Fruit fly (Drosophila melanogaster) whole organism, embryonic: ENCODE results near the gene uif.

Experiments used
- Asciz ChIP-seq: fragments of 200-800 bp; sonication (Bioruptor generic); optimal IDR thresholded peaks from 2 replicates; lab custom pipeline; 2017; ENCODE audit warnings: missing biosample characterization, mild to moderate bottlenecking, missing genetic modification characterization, missing genetic modification reagents
- Atf-2 ChIP-seq: fragments of 200-800 bp; sonication (Bioruptor generic); optimal IDR thresholded peaks from 2 replicates; lab custom pipeline; 2016; ENCODE audit warnings: missing biosample characterization, missing genetic modification characterization
- C15 ChIP-seq: fragments of 200-800 bp; sonication (Bioruptor generic); IDR thresholded peaks from 3 replicates; pipeline ENCODE4 v1.3.6; 2022; ENCODE audit warnings: missing biosample characterization, missing genetic modification characterization
- CG10431 ChIP-seq: fragments of 200-800 bp; sonication (Bioruptor generic); optimal IDR thresholded peaks from 3 replicates; lab custom pipeline; 2018; ENCODE audit warnings: missing biosample characterization, mild to moderate bottlenecking, missing genetic modification characterization
- CG10462 ChIP-seq: fragments of 200-800 bp; sonication (Bioruptor generic); optimal IDR thresholded peaks from 2 replicates; lab custom pipeline; 2016; ENCODE audit warnings: missing biosample characterization, missing genetic modification characterization
- CG10654 ChIP-seq: fragments of 200-800 bp; sonication (Bioruptor generic); optimal IDR thresholded peaks from 2 replicates; lab custom pipeline; 2016; ENCODE audit warnings: missing biosample characterization, missing genetic modification characterization
- CG12942 ChIP-seq: fragments of 200-800 bp; sonication (Bioruptor generic); optimal IDR thresholded peaks from 3 replicates; lab custom pipeline; 2016; ENCODE audit warnings: missing biosample characterization, missing genetic modification characterization
- CG13123 ChIP-seq: fragments of 200-800 bp; sonication (Bioruptor generic); optimal IDR thresholded peaks from 2 replicates; lab custom pipeline; 2016; ENCODE audit warnings: missing biosample characterization, missing genetic modification characterization
- CG14860 ChIP-seq: fragments of 200-800 bp; sonication (Bioruptor generic); IDR thresholded peaks from 3 replicates; pipeline ENCODE4 v1.3.6; 2022; ENCODE audit warnings: missing biosample characterization, missing genetic modification characterization; ENCODE audit not compliant: partially characterized antibody
- CG1603 ChIP-seq: fragments of 200-800 bp; sonication (Bioruptor generic); optimal IDR thresholded peaks from 2 replicates; lab custom pipeline; 2019; ENCODE audit warnings: missing biosample characterization, mild to moderate bottlenecking, missing genetic modification characterization, moderate library complexity
- CG2116 ChIP-seq: fragments of 200-800 bp; sonication (Bioruptor generic); optimal IDR thresholded peaks from 3 replicates; lab custom pipeline; 2018; ENCODE audit warnings: missing biosample characterization, mild to moderate bottlenecking, missing genetic modification characterization
- CG2889 ChIP-seq: fragments of 200-800 bp; sonication (Bioruptor generic); IDR thresholded peaks from 3 replicates; pipeline ENCODE4 v1.3.6; 2022; ENCODE audit warnings: missing biosample characterization, missing genetic modification characterization
- CG4854 ChIP-seq: fragments of 200-800 bp; sonication (Bioruptor generic); optimal IDR thresholded peaks from 2 replicates; lab custom pipeline; 2016; ENCODE audit warnings: missing biosample characterization, missing genetic modification characterization, inconsistent platforms
- CG6683 ChIP-seq: fragments of 200-800 bp; sonication (Bioruptor generic); optimal IDR thresholded peaks from 2 replicates; lab custom pipeline; 2017; ENCODE audit warnings: missing biosample characterization, mild to moderate bottlenecking, missing genetic modification characterization, missing genetic modification reagents
- CG6813 ChIP-seq: fragments of 200-800 bp; sonication (Bioruptor generic); optimal IDR thresholded peaks from 2 replicates; lab custom pipeline; 2017; ENCODE audit warnings: missing biosample characterization, missing genetic modification characterization, mild to moderate bottlenecking, moderate library complexity, missing genetic modification reagents
- CG9609 ChIP-seq: fragments of 200-800 bp; sonication (Bioruptor generic); optimal IDR thresholded peaks from 3 replicates; lab custom pipeline; 2016; ENCODE audit warnings: missing biosample characterization, missing genetic modification characterization
- CHES-1-like ChIP-seq: fragments of 200-800 bp; sonication (Bioruptor generic); optimal IDR thresholded peaks from 2 replicates; lab custom pipeline; 2016; ENCODE audit warnings: missing biosample characterization, missing genetic modification characterization
- Dad ChIP-seq: fragments of 200-800 bp; sonication (Bioruptor generic); optimal IDR thresholded peaks from 3 replicates; lab custom pipeline; 2016; ENCODE audit warnings: missing biosample characterization, missing genetic modification characterization
- Dp ChIP-seq: fragments of 200-800 bp; sonication (Bioruptor generic); optimal IDR thresholded peaks from 2 replicates; lab custom pipeline; 2018; ENCODE audit warnings: missing biosample characterization, mild to moderate bottlenecking, missing genetic modification characterization, moderate library complexity
- E2f1 ChIP-seq: fragments of 200-800 bp; sonication (Bioruptor generic); IDR thresholded peaks from 2 replicates; pipeline ENCODE4 v1.3.6; 2022; ENCODE audit warnings: missing biosample characterization, missing genetic modification characterization
- HLH3B ChIP-seq: fragments of 200-800 bp; sonication (Bioruptor generic); IDR thresholded peaks from 2 replicates; pipeline ENCODE4 v1.3.6; 2022; ENCODE audit warnings: missing biosample characterization, missing genetic modification characterization
- HLH4C ChIP-seq: fragments of 200-800 bp; sonication (Bioruptor generic); IDR thresholded peaks from 3 replicates; pipeline ENCODE4 v1.3.6; 2022; ENCODE audit warnings: missing biosample characterization, missing genetic modification characterization; ENCODE audit not compliant: partially characterized antibody
- MBD-R2 ChIP-seq: fragments of 200-800 bp; sonication (Bioruptor generic); IDR thresholded peaks from 2 replicates; pipeline ENCODE4 v1.3.6; 2022; ENCODE audit warnings: missing biosample characterization, missing genetic modification characterization
- Max ChIP-seq: fragments of 200-800 bp; sonication (Bioruptor generic); optimal IDR thresholded peaks from 2 replicates; lab custom pipeline; 2016; ENCODE audit warnings: missing biosample characterization, mild to moderate bottlenecking, missing genetic modification characterization
- Ravus ChIP-seq: fragments of 200-800 bp; sonication (Bioruptor generic); IDR thresholded peaks from 2 replicates; pipeline ENCODE4 v1.3.6; 2022; ENCODE audit warnings: missing biosample characterization, missing genetic modification characterization
- Tbp ChIP-seq: fragments of >200 bp; optimal IDR thresholded peaks from 2 replicates; lab custom pipeline; 2018; ENCODE audit warnings: missing biosample characterization, missing genetic modification characterization
- Xbp1 ChIP-seq: fragments of 200-800 bp; sonication (Bioruptor generic); optimal IDR thresholded peaks from 3 replicates; lab custom pipeline; 2016; ENCODE audit warnings: missing biosample characterization, mild to moderate bottlenecking, missing genetic modification characterization
- ato ChIP-seq: fragments of 200-800 bp; sonication (Bioruptor generic); IDR thresholded peaks from 2 replicates; pipeline ENCODE4 v1.3.6; 2022; ENCODE audit warnings: missing biosample characterization, missing genetic modification characterization; ENCODE audit not compliant: partially characterized antibody
- danr ChIP-seq: fragments of 200-800 bp; sonication (Bioruptor generic); IDR thresholded peaks from 2 replicates; pipeline ENCODE4 v1.3.6; 2022; ENCODE audit warnings: missing biosample characterization, missing genetic modification characterization
- dimm ChIP-seq: fragments of 200-800 bp; sonication (Bioruptor generic); IDR thresholded peaks from 2 replicates; pipeline ENCODE4 v1.3.6; 2022; ENCODE audit warnings: missing biosample characterization, missing genetic modification characterization
- eve ChIP-seq, 2 experiments: fragments of >200 bp; optimal IDR thresholded peaks; 2 replicates each; lab custom pipeline; 2017; ENCODE audit warnings: missing biosample characterization in 2 of 2, missing genetic modification characterization in 2 of 2
- exex ChIP-seq: fragments of 200-800 bp; sonication (Bioruptor generic); optimal IDR thresholded peaks from 4 replicates; lab custom pipeline; 2018; ENCODE audit warnings: missing biosample characterization, mild to moderate bottlenecking, missing genetic modification characterization, moderate library complexity
- ftz-f1 ChIP-seq: fragments of 200-800 bp; sonication (Bioruptor generic); optimal IDR thresholded peaks from 2 replicates; lab custom pipeline; 2016; ENCODE audit warnings: missing biosample characterization, missing genetic modification characterization
- gsb-n ChIP-seq: fragments of 200-800 bp; sonication (Bioruptor generic); optimal IDR thresholded peaks from 3 replicates; lab custom pipeline; 2018; ENCODE audit warnings: missing biosample characterization, mild to moderate bottlenecking, missing genetic modification characterization
- gt ChIP-seq: fragments of 200-800 bp; sonication (Bioruptor generic); IDR thresholded peaks from 2 replicates; pipeline ENCODE4 v1.3.6; 2022; ENCODE audit warnings: missing biosample characterization, missing genetic modification characterization
- ham ChIP-seq: fragments of 200-800 bp; sonication (Bioruptor generic); IDR thresholded peaks from 2 replicates; pipeline ENCODE4 v1.3.6; 2022; ENCODE audit warnings: missing biosample characterization, missing genetic modification characterization
- hb ChIP-seq: fragments of 200-800 bp; sonication (Bioruptor generic); IDR thresholded peaks from 3 replicates; pipeline ENCODE4 v1.3.6; 2022; ENCODE audit warnings: missing biosample characterization, missing genetic modification characterization; ENCODE audit not compliant: partially characterized antibody
- inv ChIP-seq: fragments of 200-800 bp; sonication (Bioruptor generic); IDR thresholded peaks from 2 replicates; pipeline ENCODE4 v1.3.6; 2022; ENCODE audit warnings: missing biosample characterization, missing genetic modification characterization; ENCODE audit not compliant: partially characterized antibody
- knrl ChIP-seq: fragments of 200-800 bp; sonication (Bioruptor generic); IDR thresholded peaks from 3 replicates; pipeline ENCODE4 v1.3.6; 2022; ENCODE audit warnings: missing biosample characterization, missing genetic modification characterization; ENCODE audit not compliant: partially characterized antibody
- lilli ChIP-seq: fragments of 200-800 bp; sonication (Bioruptor generic); optimal IDR thresholded peaks from 3 replicates; lab custom pipeline; 2016; ENCODE audit warnings: missing biosample characterization, missing genetic modification characterization
- nau ChIP-seq: fragments of 200-800 bp; sonication (Bioruptor generic); optimal IDR thresholded peaks from 3 replicates; lab custom pipeline; 2017; ENCODE audit warnings: missing biosample characterization, mild to moderate bottlenecking, missing genetic modification characterization, missing genetic modification reagents
- repo ChIP-seq: fragments of 200-800 bp; sonication (Bioruptor generic); optimal IDR thresholded peaks from 2 replicates; lab custom pipeline; 2016; ENCODE audit warnings: missing biosample characterization, missing genetic modification characterization
- ro ChIP-seq: fragments of 200-800 bp; sonication (Bioruptor generic); IDR thresholded peaks from 2 replicates; pipeline ENCODE4 v1.3.6; 2022; ENCODE audit warnings: missing biosample characterization, missing genetic modification characterization
- sima ChIP-seq: fragments of 200-800 bp; sonication (Bioruptor generic); optimal IDR thresholded peaks from 2 replicates; lab custom pipeline; 2016; ENCODE audit warnings: missing biosample characterization, missing genetic modification characterization
- sqz ChIP-seq: fragments of 200-800 bp; sonication (Bioruptor generic); optimal IDR thresholded peaks from 3 replicates; lab custom pipeline; 2018; ENCODE audit warnings: missing biosample characterization, mild to moderate bottlenecking, missing genetic modification characterization
- tna ChIP-seq: fragments of 200-800 bp; sonication (Bioruptor generic); IDR thresholded peaks from 2 replicates; pipeline ENCODE4 v1.3.6; 2022; ENCODE audit warnings: missing biosample characterization, missing genetic modification characterization; ENCODE audit not compliant: partially characterized antibody
- ttk ChIP-seq: fragments of 200-800 bp; sonication (Bioruptor generic); IDR thresholded peaks from 2 replicates; pipeline ENCODE4 v2.1.2; 2022; ENCODE audit warnings: missing biosample characterization, missing genetic modification characterization
- unpg ChIP-seq: fragments of 200-800 bp; sonication (Bioruptor generic); optimal IDR thresholded peaks from 3 replicates; lab custom pipeline; 2018; ENCODE audit warnings: missing biosample characterization, mild to moderate bottlenecking, missing genetic modification characterization, moderate library complexity
- vvl ChIP-seq: fragments of 200-800 bp; sonication (Bioruptor generic); IDR thresholded peaks from 2 replicates; pipeline ENCODE4 v1.3.6; 2022; ENCODE audit warnings: missing biosample characterization, missing genetic modification characterization
- z ChIP-seq: fragments of 200-800 bp; sonication (Bioruptor generic); IDR thresholded peaks from 3 replicates; pipeline ENCODE4 v1.3.6; 2022; ENCODE audit warnings: missing biosample characterization, missing genetic modification characterization

The uif gene

dm6 chr2L:7023614-7024259 lies 13.6 kb upstream of the uif start, which contains the start of gene Gart (continued):
- TF ChIP-seq CG10462 (peak; percentile 50), hb (GFP tag; lab: Robert Waterston, UW) (no peak), ro (GFP tag; lab: Robert Waterston, UW) (no peak), C15 (0 out of 3 replicates have a peak, but pooled peaks have one; percentile 20), CG10654 (no peak), tna (GFP tag; lab: Robert Waterston, UW) (no peak), CG2116 (GFP tag; lab: Kevin White, UChicago) (peak; percentile 10), HLH3B (GFP tag; lab: Robert Waterston, UW) (peak; percentile 70; the same call in 1 of the 2 replicates), gt (GFP tag; lab: Robert Waterston, UW) (no peak), MBD-R2 (GFP tag; lab: Robert Waterston, UW) (peak; percentile 57), CG6683 (no peak), dimm (GFP tag; lab: Robert Waterston, UW) (no peak), CG1603 (peak; percentile 80), exex (tag; lab: Kevin White, UChicago) (peak; percentile 32), CG2889 (GFP tag; lab: Robert Waterston, UW) (peak; percentile 68; the same call in 2 of the 3 replicates), CG4854 (GFP tag; lab: Kevin White, UChicago) (peak; percentile 65), unpg (GFP tag; lab: Kevin White, UChicago) (peak; percentile 64), sima (no peak), ato (no peak), Atf-2 (peak; percentile 7), ftz-f1 (GFP tag; lab: Kevin White, UChicago) (peak; percentile 18), HLH4C (GFP tag; lab: Robert Waterston, UW) (no peak), Tbp (GFP tag; lab: Kevin White, UChicago) (no peak), nau (GFP tag; lab: Kevin White, UChicago) (no peak), CG9609 (GFP tag; lab: Kevin White, UChicago) (peak; percentile 69), sqz (no peak), CG10431 (GFP tag; lab: Kevin White, UChicago) (peak; percentile 90), Dad (GFP tag; lab: Kevin White, UChicago) (peak; percentile 43), lilli (GFP tag; lab: Kevin White, UChicago) (peak; percentile 83), CG12942 (GFP tag; lab: Kevin White, UChicago) (peak; percentile 42), inv (GFP tag; lab: Robert Waterston, UW) (no peak), E2f1 (GFP tag; lab: Robert Waterston, UW) (no peak), vvl (GFP tag; lab: Robert Waterston, UW) (peak; percentile 71; the same call in 1 of the 2 replicates), z (GFP tag; lab: Robert Waterston, UW) (no peak), knrl (GFP tag; lab: Robert Waterston, UW) (no peak), Dp (GFP tag; lab: Kevin White, UChicago) (no peak), Ravus (GFP tag; lab: Robert Waterston, UW) (no peak; the same call in 1 of the 2 replicates), CG13123 (no peak), CG6813 (GFP tag; lab: Kevin White, UChicago) (no peak), danr (GFP tag; lab: Robert Waterston, UW) (0 out of 2 replicates have a peak, but pooled peaks have one; percentile 16), Max (GFP tag; lab: Kevin White, UChicago) (peak; percentile 27), Xbp1 (GFP tag; lab: Kevin White, UChicago) (peak; percentile 69), repo (GFP tag; lab: Kevin White, UChicago) (peak; percentile 53), Asciz (GFP tag; lab: Kevin White, UChicago) (no peak), ttk (peak; percentile 58; the same call in 1 of the 2 replicates), eve (GFP tag; optimal IDR thresholded peaks at IDR 0.05; lab: Kevin White, UChicago) (no peak), gsb-n (no peak), ham (GFP tag; lab: Robert Waterston, UW) (no peak; the same call in 1 of the 2 replicates), CHES-1-like (peak; percentile 79), CG14860 (GFP tag; lab: Robert Waterston, UW) (no peak)
